Worm (Caenorhabditis elegans): ENCODE measurements around the gene acs-2.
"Not testable (repeated sequence)": the region's sequence is repeated elsewhere in the genome, so short reads cannot be mapped to it uniquely, and the experiment has no call there.

Gene acs-2

DNA sequence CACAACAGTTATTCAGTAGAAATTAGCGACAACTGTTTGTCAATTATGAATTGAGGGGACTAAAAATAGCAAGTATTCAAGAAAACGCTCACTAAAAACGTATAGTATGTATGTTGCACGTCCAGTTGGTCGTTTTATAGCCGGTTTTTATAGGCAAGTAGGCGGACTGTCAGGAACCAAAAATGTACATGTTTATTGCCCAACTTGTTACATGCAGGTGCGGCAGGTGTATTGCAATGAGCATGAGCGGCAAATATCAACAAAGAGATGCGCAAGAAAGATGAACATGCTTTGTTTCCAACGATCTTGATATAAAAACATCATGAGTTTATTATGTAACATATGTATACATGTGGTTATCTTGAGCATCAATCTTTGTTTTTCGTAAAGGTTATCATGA lies 32.6 kb downstream of the acs-2 start, which contains the start of gene B0391.14:
TSS of gene B0391.14 (minus strand) at position 101 of the 400 bp plus-strand sequence.
- TF ChIP-seq ama-1 (optimal IDR thresholded peaks at IDR 0.05); ceh-36 (tag; optimal IDR thresholded peaks at IDR 0.05); hmbx-1 (tag; optimal IDR thresholded peaks at IDR 0.05): not testable (repeated sequence)

DNA sequence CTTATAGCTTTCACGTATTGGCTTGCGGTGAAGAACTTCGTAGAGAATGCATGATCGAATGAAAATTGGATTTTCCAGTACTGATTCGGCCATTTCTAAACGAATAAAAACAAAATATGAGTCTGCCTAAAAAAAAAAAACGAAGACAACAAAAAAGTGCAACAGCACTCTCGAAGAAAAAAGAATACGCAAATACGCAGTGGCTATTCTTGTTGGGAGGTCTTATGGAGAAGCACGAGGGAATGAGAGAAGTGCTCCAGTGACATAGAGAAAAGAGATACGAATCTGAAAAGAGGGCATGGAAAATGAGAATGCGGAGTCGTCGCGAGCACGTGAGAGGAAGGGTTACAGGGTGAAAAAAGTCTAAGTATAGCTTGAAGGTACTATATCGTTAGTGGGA lies 35.1 kb downstream of the acs-2 start, which contains the start of gene fbxa-152:
TSS of gene fbxa-152 (minus strand) at position 101 of the 400 bp plus-strand sequence.
- TF ChIP-seq F13C5.2 (tag; optimal IDR thresholded peaks at IDR 0.05) = no peak

DNA sequence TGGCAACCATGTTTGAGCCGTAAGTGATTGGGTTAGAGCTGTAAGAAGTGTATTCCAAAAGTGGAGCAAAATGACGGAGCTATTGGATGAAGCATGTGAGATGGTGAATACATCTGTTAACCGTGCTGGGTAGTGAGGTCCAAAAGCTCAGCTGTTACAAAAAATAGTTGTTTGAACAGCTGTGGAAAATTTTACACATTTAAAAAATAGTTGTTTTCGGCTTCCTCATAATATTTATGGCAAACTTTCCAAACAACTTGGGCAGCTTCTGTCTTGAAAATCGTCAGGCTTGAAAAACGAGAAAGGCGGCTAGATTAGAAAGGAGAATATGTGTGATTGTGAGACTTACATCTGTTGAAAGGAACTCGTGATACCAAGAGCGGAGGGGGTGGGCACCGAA lies 37.9 kb downstream of the acs-2 start, which contains the start of gene fbxa-154:
TSS of gene fbxa-154 (minus strand) at position 101 of the 400 bp plus-strand sequence.
- TF ChIP-seq B0310.2 (tag; optimal IDR thresholded peaks at IDR 0.05) (no peak), scrt-1 (GFP tag; IDR thresholded peaks at IDR 0.05) (no peak), sea-1 (GFP tag; conservative IDR thresholded peaks at IDR 0.05) (no peak), tbx-37 (GFP tag; conservative IDR thresholded peaks at IDR 0.05) (no peak), hnd-1 (tag; optimal IDR thresholded peaks at IDR 0.05) (no peak), pes-1 (GFP tag; IDR thresholded peaks at IDR 0.05) (no peak), F13C5.2 (tag; optimal IDR thresholded peaks at IDR 0.05) (no peak), ets-7 (tag; optimal IDR thresholded peaks at IDR 0.05) (no peak), tra-4 (tag; optimal IDR thresholded peaks at IDR 0.05) (no peak), ceh-36 (tag; optimal IDR thresholded peaks at IDR 0.05) (no peak), aly-1 (tag; optimal IDR thresholded peaks at IDR 0.05) (no peak), flt-1 (GFP tag; IDR thresholded peaks at IDR 0.05) (no peak), ama-1 (optimal IDR thresholded peaks at IDR 0.05) (no peak)

DNA sequence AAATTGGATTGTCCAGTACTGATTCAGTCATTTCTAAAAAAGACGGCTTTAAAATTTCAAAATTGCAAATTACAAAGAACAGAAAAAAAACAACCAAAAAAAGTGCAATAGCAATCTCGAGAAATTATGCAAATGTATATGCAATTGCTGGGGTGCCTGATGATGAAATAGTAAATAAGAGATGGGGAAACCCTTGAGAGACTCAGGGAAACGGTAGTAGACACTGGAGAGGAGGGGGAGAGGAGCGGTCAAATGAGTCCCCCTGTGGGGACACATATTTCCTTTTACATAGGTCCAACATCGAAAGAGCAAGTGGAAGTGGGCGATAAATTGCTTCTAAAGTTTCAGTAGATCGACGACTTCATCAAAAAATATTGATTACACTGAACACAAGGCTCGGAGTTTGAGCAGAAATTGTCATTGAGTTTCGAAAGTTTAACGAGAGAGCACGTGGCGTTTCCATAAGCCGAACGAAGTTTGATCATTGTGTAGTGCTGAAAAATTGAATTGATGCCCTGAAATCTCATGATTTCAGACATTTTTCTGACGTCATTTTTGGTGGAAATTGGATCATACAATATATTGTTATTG lies 43.3 kb downstream of the acs-2 start, which contains the start of the genes fbxa-153 and str-12:
TSS of gene fbxa-153 (minus strand) at position 35 of the 591 bp plus-strand sequence.
TSS of gene str-12 (plus strand) at position 541 of the 591 bp plus-strand sequence.
- TF ChIP-seq pes-1 (GFP tag; IDR thresholded peaks at IDR 0.05) (no peak), tbx-11 (GFP tag; IDR thresholded peaks at IDR 0.05) (no peak), scrt-1 (GFP tag; IDR thresholded peaks at IDR 0.05) (no peak), flt-1 (GFP tag; IDR thresholded peaks at IDR 0.05) (no peak), tra-4 (tag; optimal IDR thresholded peaks at IDR 0.05) (no peak), ets-7 (tag; optimal IDR thresholded peaks at IDR 0.05) (no peak), hmbx-1 (tag; optimal IDR thresholded peaks at IDR 0.05) (no peak), aly-1 (tag; optimal IDR thresholded peaks at IDR 0.05) (no peak), tbx-37 (GFP tag; conservative IDR thresholded peaks at IDR 0.05) (no peak), B0310.2 (tag; optimal IDR thresholded peaks at IDR 0.05) (no peak), hnd-1 (tag; optimal IDR thresholded peaks at IDR 0.05) (no peak), ceh-13 (GFP tag; optimal IDR thresholded peaks at IDR 0.05) (no peak), ceh-36 (tag; optimal IDR thresholded peaks at IDR 0.05) (no peak), hmg-4 (GFP tag; optimal IDR thresholded peaks at IDR 0.05) (peak; percentile 16), ama-1 (optimal IDR thresholded peaks at IDR 0.05) (no peak), F13C5.2 (tag; optimal IDR thresholded peaks at IDR 0.05) (peak; percentile 9), sea-1 (GFP tag; conservative IDR thresholded peaks at IDR 0.05) (0 out of 2 replicates have a peak, but pooled peaks have one; percentile 19)

DNA sequence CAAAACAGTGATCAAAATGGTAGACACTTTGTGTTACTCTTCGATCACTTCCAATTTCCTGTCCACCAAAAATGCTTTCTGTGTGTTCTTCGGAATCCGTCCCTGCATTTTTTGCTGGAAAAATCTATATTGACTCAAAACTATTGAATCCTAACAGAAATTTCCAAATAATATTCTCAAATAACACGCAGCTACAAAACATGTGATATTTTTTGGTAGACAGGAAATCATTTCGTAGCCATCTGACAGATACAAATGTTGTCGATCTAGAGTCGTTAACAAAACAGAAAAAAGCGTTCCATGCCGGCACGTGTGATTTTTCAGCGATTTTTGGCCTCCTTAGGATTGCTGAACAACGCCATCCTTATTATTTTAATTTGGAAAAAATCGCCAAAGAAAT lies 45.7 kb downstream of the acs-2 start, which contains the start of gene str-263:
TSS of gene str-263 (plus strand) at position 301 of the 400 bp plus-strand sequence.
- no peak for TF ChIP-seq ama-1 (optimal IDR thresholded peaks at IDR 0.05)
- TF ChIP-seq tra-4 (tag; optimal IDR thresholded peaks at IDR 0.05) = no peak
- TF ChIP-seq hmg-4 (GFP tag; optimal IDR thresholded peaks at IDR 0.05) = no peak
- TF ChIP-seq sea-1 (GFP tag; conservative IDR thresholded peaks at IDR 0.05) = no peak

DNA sequence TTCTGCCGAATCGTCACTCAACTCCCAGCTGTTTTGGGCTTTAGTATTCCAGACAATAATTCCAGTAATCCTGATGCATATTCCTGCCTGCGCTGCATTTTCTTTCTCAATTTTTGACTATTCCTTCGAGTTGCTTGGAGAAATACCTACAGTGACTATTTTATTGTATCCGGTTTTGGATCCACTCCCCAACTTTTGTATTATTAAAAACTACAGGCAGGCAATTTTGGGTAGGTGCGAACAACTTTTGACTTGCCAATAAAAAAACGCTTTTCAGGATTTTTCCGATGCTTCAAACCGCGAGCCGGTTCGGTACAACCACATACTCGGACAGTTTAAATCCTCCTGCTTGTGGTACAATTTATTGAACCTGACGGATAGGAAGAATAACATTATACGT lies 47.3 kb downstream of the acs-2 start:
- TF ChIP-seq scrt-1 (GFP tag; IDR thresholded peaks at IDR 0.05) = no peak
- TF ChIP-seq aly-1 (tag; optimal IDR thresholded peaks at IDR 0.05) = no peak
- TF ChIP-seq tbx-11 (GFP tag; IDR thresholded peaks at IDR 0.05) = no peak
- no peak for TF ChIP-seq ceh-13 (GFP tag; optimal IDR thresholded peaks at IDR 0.05)
- TF ChIP-seq ceh-36 (tag; optimal IDR thresholded peaks at IDR 0.05) = no peak
- TF ChIP-seq flt-1 (GFP tag; IDR thresholded peaks at IDR 0.05) = no peak
- TF ChIP-seq hnd-1 (tag; optimal IDR thresholded peaks at IDR 0.05) = no peak
- no peak for TF ChIP-seq ets-7 (tag; optimal IDR thresholded peaks at IDR 0.05)
- TF ChIP-seq pes-1 (GFP tag; IDR thresholded peaks at IDR 0.05) = no peak
- TF ChIP-seq tbx-37 (GFP tag; conservative IDR thresholded peaks at IDR 0.05) = no peak
- TF ChIP-seq hmg-4 (GFP tag; optimal IDR thresholded peaks at IDR 0.05) = no peak
- no peak for TF ChIP-seq ama-1 (optimal IDR thresholded peaks at IDR 0.05)
- no peak for TF ChIP-seq F13C5.2 (tag; optimal IDR thresholded peaks at IDR 0.05)
- TF ChIP-seq sea-1 (GFP tag; conservative IDR thresholded peaks at IDR 0.05) = no peak
